Worm (Caenorhabditis elegans) whole organism, young adult: ENCODE data around the gene clec-206.

Source experiments
- B0035.1 ChIP-seq: sonication (generic microtip); optimal IDR thresholded peaks from 2 replicates; lab custom pipeline; 2016; ENCODE audit warnings: missing genetic modification characterization, mild to moderate bottlenecking, missing compliant biosample characterization, missing genotype, missing genetic modification reagents
- D2030.7 ChIP-seq: fragments of 200-800 bp; sonication (Bioruptor generic); IDR thresholded peaks from 2 replicates; pipeline ENCODE4 v1.3.6; 2022; ENCODE audit warnings: missing genetic modification reagents, missing genetic modification characterization, missing compliant biosample characterization
- F33H1.4 ChIP-seq: fragments of 200-800 bp; sonication (Bioruptor generic); IDR thresholded peaks from 2 replicates; pipeline ENCODE4 v1.3.6; 2022; ENCODE audit warnings: missing genetic modification reagents, missing genetic modification characterization, missing compliant biosample characterization
- F39B2.1 ChIP-seq: fragments of 200-800 bp; sonication (Bioruptor generic); IDR thresholded peaks from 2 replicates; pipeline ENCODE4 v1.3.6; 2022; ENCODE audit warnings: missing genetic modification reagents, missing genetic modification characterization, missing compliant biosample characterization
- F57C9.4 ChIP-seq: sonication (generic microtip); optimal IDR thresholded peaks from 2 replicates; lab custom pipeline; 2017; ENCODE audit warnings: mild to moderate bottlenecking, missing genetic modification characterization, missing compliant biosample characterization
- Y56A3A.18 ChIP-seq: fragments of 200-800 bp; sonication (Bioruptor generic); IDR thresholded peaks from 2 replicates; pipeline ENCODE4 v1.3.6; 2022; ENCODE audit warnings: missing genetic modification reagents, missing genetic modification characterization, missing compliant biosample characterization
- Y79H2A.3 ChIP-seq: fragments of 200-800 bp; sonication (Bioruptor generic); conservative IDR thresholded peaks from 2 replicates; pipeline ENCODE4 v1.3.6; 2022; ENCODE audit warnings: missing genetic modification reagents, missing genetic modification characterization, missing compliant biosample characterization
- aptf-3 ChIP-seq: fragments of 200-800 bp; sonication (Bioruptor generic); IDR thresholded peaks from 2 replicates; pipeline ENCODE4 v1.3.6; 2022; ENCODE audit warnings: missing genetic modification characterization, missing compliant biosample characterization
- ceh-79 ChIP-seq: sonication (generic microtip); optimal IDR thresholded peaks from 2 replicates; lab custom pipeline; 2017; ENCODE audit warnings: mild to moderate bottlenecking, missing genetic modification characterization, missing compliant biosample characterization
- dpff-1 ChIP-seq: sonication (generic microtip); optimal IDR thresholded peaks from 2 replicates; lab custom pipeline; 2017; ENCODE audit warnings: mild to moderate bottlenecking, missing genetic modification characterization, missing compliant biosample characterization
- dpl-1 ChIP-seq: fragments of 150-350 bp; optimal IDR thresholded peaks from 2 replicates; lab custom pipeline; 2014; ENCODE audit warnings: missing biosample characterization, missing genetic modification reagents, missing genetic modification characterization
- efl-1 ChIP-seq: fragments of 150-350 bp; optimal IDR thresholded peaks from 2 replicates; lab custom pipeline; 2014; ENCODE audit warnings: missing biosample characterization, missing genetic modification reagents, missing genetic modification characterization
- egl-18 ChIP-seq: fragments of 200-800 bp; sonication (Bioruptor generic); IDR thresholded peaks from 2 replicates; pipeline ENCODE4 v1.3.6; 2022; ENCODE audit warnings: missing genetic modification reagents, missing genetic modification characterization, missing compliant biosample characterization
- egl-44 ChIP-seq: fragments of 200-800 bp; sonication (Bioruptor generic); IDR thresholded peaks from 2 replicates; pipeline ENCODE4 v1.3.6; 2022; ENCODE audit warnings: missing genetic modification reagents, missing genetic modification characterization, missing compliant biosample characterization
- egrh-3 ChIP-seq: fragments of 200-800 bp; sonication (Bioruptor generic); IDR thresholded peaks from 2 replicates; pipeline ENCODE4 v1.3.6; 2022; ENCODE audit warnings: missing genetic modification reagents, missing genetic modification characterization, missing compliant biosample characterization
- fkh-3 ChIP-seq: sonication (generic microtip); optimal IDR thresholded peaks from 2 replicates; lab custom pipeline; 2016; ENCODE audit warnings: mild to moderate bottlenecking, missing genetic modification characterization, missing compliant biosample characterization
- hmg-1.2 ChIP-seq: fragments of 200-800 bp; sonication (Bioruptor generic); IDR thresholded peaks from 2 replicates; pipeline ENCODE4 v1.3.6; 2022; ENCODE audit warnings: missing genetic modification reagents, missing genetic modification characterization, missing compliant biosample characterization
- hmg-20 ChIP-seq: fragments of 200-800 bp; sonication (Bioruptor generic); IDR thresholded peaks from 2 replicates; pipeline ENCODE4 v1.3.6; 2022; ENCODE audit warnings: missing genetic modification reagents, missing genetic modification characterization, missing compliant biosample characterization
- hsf-1 ChIP-seq: fragments of 200-800 bp; sonication (Bioruptor generic); IDR thresholded peaks from 2 replicates; pipeline ENCODE4 v1.3.6; 2022; ENCODE audit warnings: missing genetic modification reagents, missing genetic modification characterization, missing compliant biosample characterization
- lag-1 ChIP-seq: fragments of 200-800 bp; sonication (Bioruptor generic); IDR thresholded peaks from 2 replicates; pipeline ENCODE4 v1.3.6; 2022; ENCODE audit warnings: missing genetic modification reagents, missing genetic modification characterization, missing compliant biosample characterization
- lin-26 ChIP-seq: fragments of 200-800 bp; sonication (Bioruptor generic); IDR thresholded peaks from 2 replicates; pipeline ENCODE4 v1.3.6; 2022; ENCODE audit warnings: missing genetic modification reagents, missing genetic modification characterization, missing compliant biosample characterization
- lin-54 ChIP-seq: fragments of 200-800 bp; sonication (Bioruptor generic); optimal IDR thresholded peaks from 2 replicates; lab custom pipeline; 2018; ENCODE audit warnings: mild to moderate bottlenecking, missing genetic modification characterization, missing compliant biosample characterization
- mel-28 ChIP-seq: sonication (generic microtip); optimal IDR thresholded peaks from 2 replicates; lab custom pipeline; 2016; ENCODE audit warnings: borderline replicate concordance, mild to moderate bottlenecking, missing genetic modification characterization, missing compliant biosample characterization
- nfya-2 ChIP-seq: fragments of 200-800 bp; sonication (Bioruptor generic); IDR thresholded peaks from 2 replicates; pipeline ENCODE4 v1.3.6; 2022; ENCODE audit warnings: missing genetic modification reagents, missing genetic modification characterization, missing compliant biosample characterization
- nhr-80 ChIP-seq: sonication (generic microtip); optimal IDR thresholded peaks from 2 replicates; lab custom pipeline; 2016; ENCODE audit warnings: missing genetic modification characterization, missing compliant biosample characterization
- pbrm-1 ChIP-seq: fragments of 200-800 bp; sonication (Bioruptor generic); IDR thresholded peaks from 2 replicates; pipeline ENCODE4 v1.3.6; 2022; ENCODE audit warnings: missing genetic modification reagents, missing genetic modification characterization, missing compliant biosample characterization
- rec-8 ChIP-seq, 2 experiments: sonication (generic microtip); optimal IDR thresholded peaks; 2 replicates each; lab custom pipeline; 2016; ENCODE audit warnings: mild to moderate bottlenecking in 2 of 2, missing genetic modification characterization in 2 of 2, missing genetic modification reagents in 2 of 2, missing genotype in 2 of 2, missing biosample characterization in 1 of 2, missing compliant biosample characterization in 1 of 2, moderate library complexity in 1 of 2
- repo-1 ChIP-seq: sonication (generic microtip); optimal IDR thresholded peaks from 2 replicates; lab custom pipeline; 2017; ENCODE audit warnings: mild to moderate bottlenecking, missing genetic modification characterization, missing compliant biosample characterization
- rpc-1 ChIP-seq, 2 experiments: fragments of 150-350 bp in 1 of 2; sonication (generic microtip) in 1 of 2; optimal IDR thresholded peaks; 2 replicates each; lab custom pipeline; 2014 to 2018; ENCODE audit warnings: missing biosample characterization in 1 of 2, missing genetic modification characterization in 1 of 2, missing genetic modification reagents in 1 of 2, missing genotype in 1 of 2
- tbx-9 ChIP-seq: sonication (generic microtip); optimal IDR thresholded peaks from 2 replicates; lab custom pipeline; 2016; ENCODE audit warnings: borderline replicate concordance, missing genetic modification characterization, inconsistent platforms, missing compliant biosample characterization
- unc-130 ChIP-seq: sonication (generic microtip); optimal IDR thresholded peaks from 2 replicates; lab custom pipeline; 2016; ENCODE audit warnings: missing genetic modification reagents, missing genetic modification characterization, missing compliant biosample characterization
- zfh-2 ChIP-seq: fragments of 200-800 bp; sonication (Bioruptor generic); conservative IDR thresholded peaks from 2 replicates; pipeline ENCODE4 v1.3.6; 2022; ENCODE audit warnings: missing genetic modification reagents, missing genetic modification characterization, missing compliant biosample characterization

The clec-206 gene

DNA sequence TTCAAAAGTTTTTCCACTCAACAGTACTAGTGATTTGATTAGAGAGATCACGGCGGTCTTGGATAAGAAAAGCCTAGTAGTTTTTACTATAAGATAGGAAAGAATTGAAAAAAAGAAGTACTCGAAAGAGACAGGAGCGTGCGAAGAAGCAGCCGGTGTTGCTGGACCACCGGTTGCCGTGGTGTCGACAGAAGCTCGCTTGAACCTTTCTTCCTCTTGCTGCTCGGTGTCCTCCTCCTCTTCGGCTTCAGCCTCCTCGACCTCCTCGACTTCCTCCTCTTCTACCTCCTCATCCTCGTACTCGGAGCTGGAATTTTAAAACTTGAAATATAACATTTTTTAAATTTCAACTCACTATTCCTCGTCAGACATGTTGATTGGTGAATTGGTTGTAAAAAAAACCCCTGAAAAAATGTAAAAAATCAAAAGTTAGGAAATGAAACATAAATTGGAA is 11.6 kb downstream of the clec-206 start, which contains the start of gene tnt-4:
TSS of gene tnt-4 (minus strand) at position 404 of the 454 bp plus-strand sequence.
- TF ChIP-seq unc-130, result no peak
- TF ChIP-seq rec-8 (tag; optimal IDR thresholded peaks at IDR 0.05; lab: Kevin White, UChicago), result no peak
- TF ChIP-seq hmg-1.2 (GFP tag; lab: Robert Waterston, UW), result no peak
- TF ChIP-seq zfh-2 (GFP tag; lab: Robert Waterston, UW), result peak; percentile 55

DNA sequence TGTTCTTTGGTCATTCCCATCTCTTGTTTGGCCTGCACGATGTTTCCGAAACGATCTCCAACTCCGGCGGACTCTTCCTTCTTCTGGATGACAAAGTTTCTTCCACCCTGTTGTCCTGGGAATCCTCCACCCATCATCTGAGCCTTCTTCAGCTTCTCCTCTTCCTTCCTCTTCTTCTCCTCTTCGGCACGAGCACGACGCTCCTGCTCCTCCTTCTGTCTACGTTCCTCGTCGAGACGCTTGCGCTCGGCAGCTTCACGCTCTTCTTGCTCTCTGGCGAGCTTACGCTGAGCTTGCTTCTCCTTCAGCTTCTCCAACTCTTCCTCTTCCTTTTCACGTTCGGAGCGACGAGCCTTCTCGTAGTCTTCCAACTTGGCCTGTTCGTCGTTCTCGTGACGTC is 12.7 kb downstream of the clec-206 start:
- TF ChIP-seq aptf-3 (GFP tag; lab: Robert Waterston, UW), result no peak
- TF ChIP-seq F39B2.1 (GFP tag; lab: Robert Waterston, UW), result no peak
- peak; percentile 84 for TF ChIP-seq zfh-2 (GFP tag; lab: Robert Waterston, UW)
- TF ChIP-seq lin-26 (GFP tag; lab: Robert Waterston, UW), result 0 out of 2 replicates have a peak, but pooled peaks have one; percentile 32
- peak; percentile 70 for TF ChIP-seq egrh-3
- TF ChIP-seq rpc-1 (optimal IDR thresholded peaks at IDR 0.05; lab: Kevin White, UChicago), result no peak
- TF ChIP-seq rpc-1 (tag; optimal IDR thresholded peaks at IDR 0.05; lab: Kevin White, UChicago), result no peak
- TF ChIP-seq D2030.7 (GFP tag; lab: Robert Waterston, UW), result no peak

DNA sequence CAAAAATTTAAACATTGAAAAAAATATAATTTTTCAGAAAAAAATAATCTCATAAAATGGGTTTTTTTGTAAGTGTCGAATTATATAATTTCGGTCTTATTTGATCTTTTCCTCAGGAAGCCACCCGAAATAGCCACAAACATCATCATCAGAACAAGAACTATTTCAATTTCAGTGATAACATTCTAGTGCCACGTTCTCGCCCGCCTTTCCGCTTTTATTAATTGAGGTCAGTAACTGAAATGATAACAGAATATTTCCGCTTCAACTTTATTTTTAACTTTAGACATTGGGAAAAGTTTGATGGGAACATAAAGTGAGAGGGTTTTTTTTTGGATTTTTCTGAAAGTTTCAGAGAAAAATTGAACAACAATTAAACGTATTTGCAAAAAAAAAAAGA is 14.9 kb downstream of the clec-206 start:
- peak; percentile 42 for TF ChIP-seq nhr-80 (tag; lab: Kevin White, UChicago)
- no peak for TF ChIP-seq lag-1 (GFP tag; lab: Robert Waterston, UW)

DNA sequence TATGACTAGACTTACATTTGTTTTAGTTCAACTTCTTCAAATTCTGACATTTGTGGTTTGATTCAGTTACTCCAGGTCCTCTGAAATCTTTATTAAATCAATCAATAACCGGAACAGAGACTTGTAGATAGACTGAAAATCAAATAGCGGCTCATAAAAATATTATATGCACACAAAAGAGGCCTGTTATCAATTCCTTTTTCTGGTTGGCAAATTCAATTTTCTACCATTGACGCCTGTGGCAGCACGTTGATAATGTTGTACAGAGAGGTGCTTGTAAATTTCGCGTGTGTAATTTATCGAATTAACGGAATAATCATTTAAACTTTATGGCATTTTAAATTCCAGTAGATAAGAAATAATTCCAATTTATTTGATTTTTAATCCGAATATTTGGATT is 17.2 kb downstream of the clec-206 start, which contains the start of gene T08B1.1:
TSS of gene T08B1.1 (minus strand) at position 92 of the 400 bp plus-strand sequence.
- TF ChIP-seq pbrm-1 (GFP tag; lab: Robert Waterston, UW) (no peak), nhr-80 (tag; lab: Kevin White, UChicago) (peak; percentile 64)

DNA sequence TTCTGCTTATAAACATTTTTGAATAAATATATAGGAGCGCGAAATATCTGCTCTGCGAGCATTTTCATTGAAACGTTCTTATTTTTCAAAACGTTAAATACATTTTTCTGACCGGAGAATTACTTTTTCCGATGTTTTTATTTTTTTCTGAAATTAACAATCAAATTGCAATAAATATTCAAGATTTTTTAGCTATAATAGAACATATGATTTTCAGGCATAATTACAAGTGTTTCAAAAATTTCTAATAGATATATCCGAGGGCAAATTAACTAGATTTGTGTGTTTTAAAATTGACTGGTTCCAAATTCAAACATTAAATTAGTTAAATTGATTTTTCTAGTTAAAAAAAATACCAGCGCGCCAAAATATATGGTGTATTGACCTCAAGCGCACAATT is 25.2 kb downstream of the clec-206 start, which contains the start of gene T08B1.4:
TSS of gene T08B1.4 (plus strand) at position 301 of the 400 bp plus-strand sequence.
- TF ChIP-seq Y79H2A.3 (no peak), mel-28 (tag; lab: Kevin White, UChicago) (no peak), B0035.1 (tag; lab: Kevin White, UChicago) (no peak), Y56A3A.18 (GFP tag; lab: Robert Waterston, UW) (no peak), F57C9.4 (tag; lab: Kevin White, UChicago) (no peak), repo-1 (tag; lab: Kevin White, UChicago) (no peak), efl-1 (GFP tag; lab: Kevin White, UChicago) (no peak), hmg-20 (no peak), dpff-1 (no peak), hsf-1 (GFP tag; lab: Robert Waterston, UW) (no peak), egl-18 (GFP tag; lab: Robert Waterston, UW) (no peak), lin-54 (GFP tag; lab: Kevin White, UChicago) (no peak)
- TF ChIP-seq, all 124 proteins: peak for 0

DNA sequence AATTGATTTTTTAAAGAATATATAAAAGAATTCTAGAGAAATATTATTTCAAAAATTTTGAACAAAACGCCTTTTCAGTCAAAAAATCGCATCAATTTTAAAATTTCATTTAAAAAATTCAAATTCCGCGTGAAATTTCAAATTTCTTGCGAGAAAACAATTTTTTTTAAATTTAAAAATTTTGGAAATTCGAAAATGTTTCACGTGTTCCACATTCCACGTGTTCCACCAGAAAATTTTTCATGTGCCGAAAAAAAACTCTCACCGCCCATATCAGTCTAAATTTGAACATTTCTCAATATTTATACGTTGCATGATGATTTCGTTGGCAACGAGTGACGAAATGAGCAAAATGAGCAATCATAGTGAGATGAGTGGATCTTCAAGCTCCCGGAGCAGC is 29.1 kb downstream of the clec-206 start, which contains the start of gene fbxa-201:
TSS of gene fbxa-201 (plus strand) at position 301 of the 400 bp plus-strand sequence.
- TF ChIP-seq dpl-1 (no peak), egl-44 (GFP tag; lab: Robert Waterston, UW) (no peak), F33H1.4 (no peak), fkh-3 (no peak), tbx-9 (tag; lab: Kevin White, UChicago) (no peak), repo-1 (tag; lab: Kevin White, UChicago) (no peak), nfya-2 (GFP tag; lab: Robert Waterston, UW) (no peak), ceh-79 (tag; lab: Kevin White, UChicago) (no peak), hmg-20 (no peak)
